Fruit fly (Drosophila melanogaster) Kc167 (cell line): ENCODE results near the gene Pgant8.

ENCODE experiments used
- Myc ChIP-seq: fragments of >200 bp; optimal IDR thresholded peaks from 2 replicates; lab custom pipeline; 2017; ENCODE audit warnings: missing external identifiers
- Sin3A ChIP-seq: fragments of >200 bp; optimal IDR thresholded peaks from 2 replicates; lab custom pipeline; 2018; ENCODE audit warnings: missing external identifiers
- h ChIP-seq: fragments of >200 bp; optimal IDR thresholded peaks from 3 replicates; lab custom pipeline; 2018; ENCODE audit warnings: missing external identifiers
- insv ChIP-seq: fragments of >200 bp; optimal IDR thresholded peaks from 3 replicates; lab custom pipeline; 2018; ENCODE audit warnings: missing external identifiers
- psq ChIP-seq: fragments of >200 bp; optimal IDR thresholded peaks from 2 replicates; lab custom pipeline; 2017; ENCODE audit warnings: missing external identifiers
- ttk ChIP-seq: sonication (Bioruptor generic); optimal IDR thresholded peaks from 2 replicates; lab custom pipeline; 2017; ENCODE audit warnings: missing external identifiers

Pgant8 gene

dm6 chr3L:15694406-15694805 is 10.7 kb downstream of the Pgant8 start:
- TF ChIP-seq ttk (no peak), h (lab: Kevin White, UChicago) (no peak), Myc (lab: Kevin White, UChicago) (no peak), insv (lab: Kevin White, UChicago) (no peak), Sin3A (lab: Kevin White, UChicago) (no peak), psq (lab: Kevin White, UChicago) (no peak)

DNA sequence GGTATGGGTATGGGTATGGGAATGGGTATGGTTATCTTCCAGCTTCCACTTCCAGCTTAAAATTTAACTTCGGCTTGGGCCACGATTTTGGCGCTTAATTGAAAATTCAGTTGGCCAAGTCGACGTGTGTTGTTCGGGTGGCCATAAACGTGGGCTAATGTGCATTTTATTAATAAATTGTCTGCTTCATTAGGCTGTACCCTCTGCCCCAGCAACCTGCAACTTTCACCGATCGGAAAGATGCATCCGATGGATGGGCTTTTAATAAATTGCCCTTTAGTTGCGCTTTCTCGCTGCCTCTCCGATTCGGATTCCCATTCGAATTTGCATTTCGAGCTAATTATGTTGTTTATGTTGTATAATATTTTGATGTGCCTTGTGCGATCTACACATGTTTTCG is 11.5 kb downstream of the Pgant8 start:
- TF ChIP-seq h (lab: Kevin White, UChicago) (no peak), insv (lab: Kevin White, UChicago) (no peak), ttk (no peak), psq (lab: Kevin White, UChicago) (no peak), Myc (lab: Kevin White, UChicago) (no peak), Sin3A (lab: Kevin White, UChicago) (no peak)

dm6 chr3L:15697916-15698315 is 14.2 kb downstream of the Pgant8 start:
- TF ChIP-seq h (lab: Kevin White, UChicago) (no peak), insv (lab: Kevin White, UChicago) (no peak), ttk (no peak), Sin3A (lab: Kevin White, UChicago) (no peak), Myc (lab: Kevin White, UChicago) (no peak), psq (lab: Kevin White, UChicago) (no peak)

DNA sequence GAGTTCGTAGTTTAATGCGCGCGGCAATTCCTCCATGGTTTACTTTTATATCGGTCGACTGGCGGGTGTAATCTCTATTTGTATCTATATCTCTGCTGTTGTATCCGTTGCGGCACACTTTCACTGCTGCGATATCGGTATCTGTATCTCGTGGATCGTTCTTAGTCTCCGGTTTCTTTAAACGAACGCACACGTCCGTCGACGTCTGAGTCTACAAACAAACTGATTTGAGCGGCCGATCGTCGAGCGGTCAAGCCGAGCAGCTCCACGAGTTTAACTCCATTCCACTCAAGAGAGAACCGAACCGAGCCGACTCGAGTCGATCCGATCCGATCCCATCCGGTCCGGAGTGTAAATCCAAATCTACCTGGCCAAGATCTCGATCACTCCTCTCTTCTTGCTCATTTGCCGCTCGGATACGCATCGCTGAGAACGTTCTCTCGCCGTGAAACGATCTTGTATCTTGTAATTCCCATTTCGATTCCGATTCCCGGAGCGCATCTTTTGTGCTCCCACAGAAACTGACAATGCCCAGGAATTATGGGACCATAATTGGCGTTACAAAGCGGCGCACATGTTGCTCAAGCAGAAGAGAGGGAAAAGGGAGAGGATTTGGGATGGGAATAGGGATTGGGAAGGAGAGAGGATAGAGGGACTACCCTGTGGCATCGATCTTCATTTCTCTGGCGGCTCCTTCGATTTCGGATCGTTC is 16.1 kb downstream of the Pgant8 start, which contains the start of gene comm2:
Gene comm2 (minus strand): TSS at position 225 of the 712 bp plus-strand sequence.
- TF ChIP-seq ttk: no peak
- TF ChIP-seq psq (lab: Kevin White, UChicago): no peak

DNA sequence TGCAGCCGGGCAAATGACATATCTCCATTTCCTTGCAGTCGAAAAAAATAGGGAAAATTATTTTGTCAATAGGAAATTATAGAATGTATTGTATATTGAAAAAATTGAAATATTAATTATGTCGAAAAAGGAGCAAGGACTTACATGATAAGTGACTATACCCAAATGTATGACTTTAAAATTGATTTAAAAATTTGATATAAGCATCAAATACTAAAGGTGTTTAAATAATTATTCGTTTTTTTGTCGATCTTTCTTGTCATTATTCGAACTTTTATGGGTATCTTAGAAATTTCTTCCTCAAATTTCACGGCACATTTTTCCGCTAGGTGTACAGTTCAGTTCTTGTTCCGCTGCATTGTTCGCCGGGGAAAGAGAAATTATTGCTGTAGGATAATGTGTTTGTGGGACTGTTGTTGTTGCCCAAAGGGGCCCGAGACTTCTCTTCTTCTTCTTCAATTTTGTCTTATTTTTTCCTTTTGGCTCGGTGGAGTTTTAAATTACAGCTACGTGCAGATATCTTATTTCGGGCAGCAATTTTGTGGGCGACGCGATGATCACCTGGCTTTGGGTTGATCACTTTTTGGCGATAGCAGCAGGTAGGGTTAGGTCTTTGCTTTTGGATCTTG is 16.8 kb downstream of the Pgant8 start:
- no peak for TF ChIP-seq Sin3A (lab: Kevin White, UChicago)
- TF ChIP-seq h (lab: Kevin White, UChicago): no peak
- no peak for TF ChIP-seq insv (lab: Kevin White, UChicago)
- no peak for TF ChIP-seq psq (lab: Kevin White, UChicago)
- no peak for TF ChIP-seq ttk
- no peak for TF ChIP-seq Myc (lab: Kevin White, UChicago)

DNA sequence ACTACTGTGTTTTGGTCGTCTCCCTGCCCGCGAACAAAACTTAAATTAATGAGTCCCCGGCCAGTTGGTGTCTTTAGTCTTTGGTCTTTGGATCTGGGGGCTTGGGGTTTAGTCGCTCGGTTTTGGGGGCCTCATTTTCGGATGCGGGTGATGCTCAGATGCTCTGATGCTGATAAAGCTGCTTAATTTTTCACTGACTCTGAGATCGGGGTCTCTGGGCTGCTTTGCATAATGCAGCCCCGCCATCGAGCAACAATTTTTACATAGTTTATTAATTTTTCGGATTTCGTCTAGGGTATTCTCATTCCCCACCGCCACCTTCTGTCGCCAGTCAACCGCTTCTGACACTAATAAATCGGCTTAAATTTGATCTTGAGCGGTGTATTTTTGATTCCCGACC is 18.5 kb downstream of the Pgant8 start:
- no peak for TF ChIP-seq Myc (lab: Kevin White, UChicago)
- no peak for TF ChIP-seq ttk
- TF ChIP-seq h (lab: Kevin White, UChicago): no peak
- no peak for TF ChIP-seq Sin3A (lab: Kevin White, UChicago)
- TF ChIP-seq insv (lab: Kevin White, UChicago): no peak
- TF ChIP-seq psq (lab: Kevin White, UChicago): no peak

DNA sequence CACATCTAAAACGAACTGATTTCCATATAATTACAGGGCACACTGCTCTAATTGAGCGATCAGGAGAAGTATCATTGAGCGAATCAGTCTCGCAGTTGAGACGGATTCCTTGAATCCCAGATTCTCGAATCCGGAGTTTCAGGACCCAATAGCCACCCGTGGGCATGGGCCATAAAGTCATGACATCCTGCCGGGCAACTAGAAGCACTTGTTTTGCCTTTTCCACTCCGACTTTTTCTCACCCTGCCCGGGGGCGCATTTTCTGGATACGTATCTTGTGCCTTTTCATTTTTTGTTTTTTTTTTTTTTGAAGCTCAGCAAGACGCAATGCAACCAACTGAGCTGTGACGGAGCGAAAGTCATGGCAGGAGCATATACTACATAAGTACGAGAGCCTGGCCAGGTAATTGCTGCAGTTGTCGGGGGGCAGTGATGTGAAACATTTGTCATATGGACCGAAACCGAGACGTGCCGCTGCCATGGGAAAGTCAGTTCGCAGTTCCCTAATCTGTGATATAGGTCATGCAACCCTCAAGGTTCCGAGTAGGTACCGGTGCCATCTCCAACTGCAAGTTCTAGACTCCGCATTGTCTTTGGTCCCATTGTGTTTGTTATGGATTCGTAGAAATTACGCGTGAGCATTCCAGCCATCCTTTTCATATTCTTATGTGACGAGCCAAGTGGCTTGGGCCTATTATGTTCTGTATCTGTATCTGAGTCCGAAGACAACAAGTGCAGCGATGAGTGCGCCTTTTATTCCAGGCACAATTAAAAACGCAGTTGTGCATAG is 19.9 kb downstream of the Pgant8 start:
- TF ChIP-seq Myc (lab: Kevin White, UChicago) (no peak), Sin3A (lab: Kevin White, UChicago) (no peak), ttk (no peak), h (lab: Kevin White, UChicago) (no peak), psq (lab: Kevin White, UChicago) (no peak), insv (lab: Kevin White, UChicago) (no peak)

- TF ChIP-seq psq (lab: Kevin White, UChicago): no peak
- no peak for TF ChIP-seq Sin3A (lab: Kevin White, UChicago)
- TF ChIP-seq insv (lab: Kevin White, UChicago): no peak
- TF ChIP-seq ttk: no peak
- no peak for TF ChIP-seq Myc (lab: Kevin White, UChicago)
- TF ChIP-seq h (lab: Kevin White, UChicago): no peak
Measured at dm6 chr3L:15704250-15704985, 20.7 kb downstream of the Pgant8 start.

DNA sequence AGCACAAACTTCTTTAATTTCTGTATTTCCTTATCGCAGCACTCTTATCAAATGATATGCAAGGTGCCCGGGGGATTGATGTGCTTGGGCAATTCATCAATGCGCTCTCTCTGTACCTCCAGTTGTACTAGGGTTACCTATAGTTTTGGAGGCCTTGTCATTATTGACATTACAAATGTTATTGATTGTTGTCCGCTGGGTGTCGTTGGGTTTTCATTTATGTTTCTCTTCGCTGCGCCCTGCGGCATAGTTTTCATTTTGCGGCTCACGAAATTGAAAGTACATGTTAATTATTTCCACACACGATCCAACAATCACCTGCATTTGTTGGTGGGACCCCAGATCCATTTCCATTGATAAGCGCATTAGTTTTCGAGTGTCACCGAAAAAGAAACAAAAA is 22.5 kb downstream of the Pgant8 start:
- TF ChIP-seq Sin3A (lab: Kevin White, UChicago) (no peak), Myc (lab: Kevin White, UChicago) (no peak), ttk (no peak), insv (lab: Kevin White, UChicago) (no peak), h (lab: Kevin White, UChicago) (no peak), psq (lab: Kevin White, UChicago) (no peak)

DNA sequence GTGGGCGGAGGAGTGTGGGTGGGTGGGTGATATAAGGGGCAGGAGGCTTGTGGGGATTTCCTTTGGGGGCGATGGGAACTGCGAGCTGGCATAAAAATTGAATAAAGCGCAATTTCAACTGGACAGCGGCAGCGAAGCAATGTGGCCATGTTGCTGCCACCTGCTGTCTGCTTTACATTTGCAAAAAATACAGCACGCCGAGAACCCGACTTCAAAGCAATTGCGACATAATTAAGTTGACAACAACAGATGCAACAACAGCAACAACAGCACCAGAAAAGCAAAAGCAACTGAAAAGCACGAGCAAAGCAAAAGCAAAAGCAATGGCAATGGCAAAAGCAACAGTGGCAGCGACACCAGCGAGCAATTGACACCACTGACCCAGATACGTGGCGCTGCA is 24.5 kb downstream of the Pgant8 start:
- no peak for TF ChIP-seq psq (lab: Kevin White, UChicago)
- no peak for TF ChIP-seq ttk
- TF ChIP-seq Sin3A (lab: Kevin White, UChicago): no peak
- TF ChIP-seq Myc (lab: Kevin White, UChicago): no peak
- no peak for TF ChIP-seq insv (lab: Kevin White, UChicago)
- no peak for TF ChIP-seq h (lab: Kevin White, UChicago)

DNA sequence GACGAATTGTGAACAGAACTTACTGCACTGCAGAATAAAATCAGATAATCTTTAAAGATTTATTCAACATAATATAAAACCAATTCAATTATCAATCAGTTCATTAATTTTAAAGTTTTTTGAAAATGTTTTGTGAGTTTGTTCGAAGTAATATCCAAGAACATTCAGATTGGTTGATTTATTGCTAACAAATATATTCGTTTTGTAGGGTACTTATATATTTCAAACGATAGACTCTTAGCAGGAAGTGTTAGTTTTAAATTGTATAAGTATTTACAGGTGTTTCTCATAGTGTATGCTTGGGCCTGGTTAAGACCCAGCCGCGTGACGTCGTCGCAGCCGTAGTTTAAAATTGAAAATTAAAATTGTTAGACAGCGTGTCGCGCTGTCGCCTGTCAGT is 24.9 kb downstream of the Pgant8 start:
- TF ChIP-seq Myc (lab: Kevin White, UChicago) (no peak), h (lab: Kevin White, UChicago) (no peak), psq (lab: Kevin White, UChicago) (no peak), Sin3A (lab: Kevin White, UChicago) (no peak), ttk (no peak), insv (lab: Kevin White, UChicago) (no peak)
